Fruit fly (Drosophila melanogaster) whole organism, embryonic: ENCODE data around the gene Agpat1.

Source experiments
- Asciz ChIP-seq: fragments of 200-800 bp; sonication (Bioruptor generic); optimal IDR thresholded peaks from 2 replicates; lab custom pipeline; 2017; ENCODE audit warnings: missing biosample characterization, mild to moderate bottlenecking, missing genetic modification characterization, missing genetic modification reagents
- Bdp1 ChIP-seq: fragments of 200-800 bp; sonication (Bioruptor generic); optimal IDR thresholded peaks from 3 replicates; lab custom pipeline; 2016; ENCODE audit warnings: missing biosample characterization, missing genetic modification characterization
- CG11247 ChIP-seq: fragments of 200-800 bp; sonication (Bioruptor generic); IDR thresholded peaks from 2 replicates; pipeline ENCODE4 v1.3.6; 2022; ENCODE audit warnings: missing biosample characterization, missing genetic modification characterization
- CG12744 ChIP-seq: fragments of 200-800 bp; sonication (Bioruptor generic); optimal IDR thresholded peaks from 2 replicates; lab custom pipeline; 2016; ENCODE audit warnings: missing biosample characterization, missing genetic modification characterization
- CG13123 ChIP-seq: fragments of 200-800 bp; sonication (Bioruptor generic); optimal IDR thresholded peaks from 2 replicates; lab custom pipeline; 2016; ENCODE audit warnings: missing biosample characterization, missing genetic modification characterization
- CG13287 ChIP-seq: fragments of 200-800 bp; sonication (Bioruptor generic); IDR thresholded peaks from 2 replicates; pipeline ENCODE4 v1.3.6; 2022; ENCODE audit warnings: missing biosample characterization, missing genetic modification characterization; ENCODE audit not compliant: partially characterized antibody
- CG14014 ChIP-seq: fragments of 200-800 bp; sonication (Bioruptor generic); IDR thresholded peaks from 2 replicates; pipeline ENCODE4 v1.3.6; 2022; ENCODE audit warnings: missing biosample characterization, missing genetic modification characterization
- CG14667 ChIP-seq: fragments of 200-800 bp; sonication (Bioruptor generic); IDR thresholded peaks from 2 replicates; pipeline ENCODE4 v1.3.6; 2022; ENCODE audit warnings: missing biosample characterization, missing genetic modification characterization
- CG1603 ChIP-seq: fragments of 200-800 bp; sonication (Bioruptor generic); optimal IDR thresholded peaks from 2 replicates; lab custom pipeline; 2019; ENCODE audit warnings: missing biosample characterization, mild to moderate bottlenecking, missing genetic modification characterization, moderate library complexity
- CG17328 ChIP-seq: fragments of 200-800 bp; sonication (Bioruptor generic); IDR thresholded peaks from 2 replicates; pipeline ENCODE4 v1.3.6; 2022; ENCODE audit warnings: missing biosample characterization, missing genetic modification characterization
- CG18011 ChIP-seq: fragments of 200-800 bp; sonication (Bioruptor generic); optimal IDR thresholded peaks from 2 replicates; lab custom pipeline; 2017; ENCODE audit warnings: missing biosample characterization, missing genetic modification characterization, mild to moderate bottlenecking, moderate library complexity, missing genotype
- CG18262 ChIP-seq: fragments of 200-800 bp; optimal IDR thresholded peaks from 3 replicates; lab custom pipeline; 2019; ENCODE audit warnings: missing biosample characterization, mild to moderate bottlenecking, missing genetic modification characterization, moderate library complexity
- CG2889 ChIP-seq: fragments of 200-800 bp; sonication (Bioruptor generic); IDR thresholded peaks from 3 replicates; pipeline ENCODE4 v1.3.6; 2022; ENCODE audit warnings: missing biosample characterization, missing genetic modification characterization
- CG3281 ChIP-seq: fragments of 200-800 bp; sonication (Bioruptor generic); optimal IDR thresholded peaks from 3 replicates; lab custom pipeline; 2017; ENCODE audit warnings: missing biosample characterization, mild to moderate bottlenecking, missing genetic modification characterization
- CG3407 ChIP-seq: fragments of 200-800 bp; sonication (Bioruptor generic); optimal IDR thresholded peaks from 2 replicates; lab custom pipeline; 2018; ENCODE audit warnings: missing biosample characterization, mild to moderate bottlenecking, missing genetic modification characterization
- CG3838 ChIP-seq: fragments of 200-800 bp; sonication (Bioruptor generic); optimal IDR thresholded peaks from 3 replicates; lab custom pipeline; 2016; ENCODE audit warnings: missing biosample characterization, missing genetic modification characterization
- CG4360 ChIP-seq: fragments of 200-800 bp; sonication (Bioruptor generic); IDR thresholded peaks from 2 replicates; pipeline ENCODE4 v1.3.6; 2022; ENCODE audit warnings: missing biosample characterization, missing genetic modification characterization
- CG4854 ChIP-seq: fragments of 200-800 bp; sonication (Bioruptor generic); optimal IDR thresholded peaks from 2 replicates; lab custom pipeline; 2016; ENCODE audit warnings: missing biosample characterization, missing genetic modification characterization, inconsistent platforms
- CG7745 ChIP-seq: fragments of 200-800 bp; sonication (Bioruptor generic); optimal IDR thresholded peaks from 2 replicates; lab custom pipeline; 2018; ENCODE audit warnings: missing biosample characterization, mild to moderate bottlenecking, missing genetic modification characterization, moderate library complexity
- CG7928 ChIP-seq: fragments of 200-800 bp; sonication (Bioruptor generic); optimal IDR thresholded peaks from 2 replicates; lab custom pipeline; 2017; ENCODE audit warnings: missing biosample characterization, mild to moderate bottlenecking, missing genetic modification characterization
- CG9215 ChIP-seq: fragments of 200-800 bp; sonication (Bioruptor generic); IDR thresholded peaks from 2 replicates; pipeline ENCODE4 v1.3.6; 2022; ENCODE audit warnings: missing biosample characterization, missing genetic modification characterization
- CG9727 ChIP-seq: fragments of 200-800 bp; sonication (Bioruptor generic); optimal IDR thresholded peaks from 3 replicates; lab custom pipeline; 2017; ENCODE audit warnings: missing biosample characterization, mild to moderate bottlenecking, missing genetic modification characterization
- Dek ChIP-seq: fragments of 200-800 bp; sonication (Bioruptor generic); optimal IDR thresholded peaks from 3 replicates; lab custom pipeline; 2019; ENCODE audit warnings: missing biosample characterization, mild to moderate bottlenecking, missing genetic modification characterization, moderate library complexity
- Doc2 ChIP-seq: fragments of 200-800 bp; sonication (Bioruptor generic); IDR thresholded peaks from 2 replicates; pipeline ENCODE4 v1.3.6; 2022; ENCODE audit warnings: missing biosample characterization, missing genetic modification characterization
- E2f1 ChIP-seq: fragments of 200-800 bp; sonication (Bioruptor generic); IDR thresholded peaks from 2 replicates; pipeline ENCODE4 v1.3.6; 2022; ENCODE audit warnings: missing biosample characterization, missing genetic modification characterization
- Eip74EF ChIP-seq, 2 experiments: fragments of 200-800 bp in 1 of 2; fragments of >200 bp in 1 of 2; sonication (Bioruptor generic) in 1 of 2; optimal IDR thresholded peaks; 2 replicates each; lab custom pipeline; 2017 to 2019; ENCODE audit warnings: missing biosample characterization in 2 of 2, missing genetic modification characterization in 2 of 2, mild to moderate bottlenecking in 1 of 2, moderate library complexity in 1 of 2
- Fer1 ChIP-seq: fragments of 200-800 bp; sonication (Bioruptor generic); optimal IDR thresholded peaks from 2 replicates; lab custom pipeline; 2017; ENCODE audit warnings: missing biosample characterization, mild to moderate bottlenecking, missing genetic modification characterization
- HLHmδ ChIP-seq: fragments of 200-800 bp; sonication (Bioruptor generic); optimal IDR thresholded peaks from 2 replicates; lab custom pipeline; 2018; ENCODE audit warnings: missing biosample characterization, mild to moderate bottlenecking, missing genetic modification characterization, moderate library complexity
- Hr39 ChIP-seq: fragments of >200 bp; optimal IDR thresholded peaks from 2 replicates; lab custom pipeline; 2017
- Lpt ChIP-seq: fragments of >200 bp; optimal IDR thresholded peaks from 2 replicates; lab custom pipeline; 2018; ENCODE audit warnings: missing biosample characterization, missing genetic modification characterization
- Optix ChIP-seq: fragments of 200-800 bp; sonication (Bioruptor generic); IDR thresholded peaks from 3 replicates; pipeline ENCODE4 v1.3.6; 2022; ENCODE audit warnings: missing biosample characterization, missing genetic modification characterization
- Poxn ChIP-seq: fragments of 200-800 bp; sonication (Bioruptor generic); IDR thresholded peaks from 2 replicates; pipeline ENCODE4 v1.3.6; 2022; ENCODE audit warnings: missing biosample characterization, missing genetic modification characterization
- Sox100B ChIP-seq: fragments of 200-800 bp; sonication (Bioruptor generic); optimal IDR thresholded peaks from 3 replicates; lab custom pipeline; 2018; ENCODE audit warnings: missing biosample characterization, mild to moderate bottlenecking, missing genetic modification characterization
- Trl ChIP-seq, 3 experiments: fragments of >200 bp in 2 of 3; fragments of 200-800 bp in 1 of 3; sonication (Bioruptor generic) in 1 of 3; optimal IDR thresholded peaks; 2 replicates in 1 of 3; 3 replicates in 2 of 3; lab custom pipeline; 2016 to 2017; ENCODE audit warnings: missing biosample characterization in 1 of 3, missing genetic modification characterization in 1 of 3
- abd-A ChIP-seq: fragments of 200-800 bp; sonication (Bioruptor generic); optimal IDR thresholded peaks from 3 replicates; lab custom pipeline; 2019; ENCODE audit warnings: missing biosample characterization, mild to moderate bottlenecking, missing genetic modification characterization, moderate library complexity
- cad ChIP-seq: fragments of >200 bp; optimal IDR thresholded peaks from 2 replicates; lab custom pipeline; 2017; ENCODE audit warnings: missing biosample characterization, missing genetic modification characterization
- cas ChIP-seq: fragments of 200-800 bp; sonication (Bioruptor generic); IDR thresholded peaks from 2 replicates; pipeline ENCODE4 v1.3.6; 2022; ENCODE audit warnings: missing biosample characterization, missing genetic modification characterization
- cg ChIP-seq: fragments of 200-800 bp; sonication (Bioruptor generic); optimal IDR thresholded peaks from 3 replicates; lab custom pipeline; 2019; ENCODE audit warnings: missing biosample characterization, mild to moderate bottlenecking, missing genetic modification characterization, moderate library complexity
- chinmo ChIP-seq: fragments of 200-800 bp; sonication (Bioruptor generic); IDR thresholded peaks from 4 replicates; pipeline ENCODE4 v1.3.6; 2022; ENCODE audit warnings: missing biosample characterization, missing genetic modification characterization; ENCODE audit not compliant: partially characterized antibody
- chm ChIP-seq: fragments of 200-800 bp; sonication (Bioruptor generic); IDR thresholded peaks from 2 replicates; pipeline ENCODE4 v1.3.6; 2022; ENCODE audit warnings: missing biosample characterization, missing genetic modification characterization
- gem ChIP-seq: fragments of 200-800 bp; sonication (Bioruptor generic); optimal IDR thresholded peaks from 2 replicates; lab custom pipeline; 2019; ENCODE audit warnings: missing biosample characterization, mild to moderate bottlenecking, missing genetic modification characterization, moderate library complexity
- gsb-n ChIP-seq: fragments of 200-800 bp; sonication (Bioruptor generic); optimal IDR thresholded peaks from 3 replicates; lab custom pipeline; 2018; ENCODE audit warnings: missing biosample characterization, mild to moderate bottlenecking, missing genetic modification characterization
- insv ChIP-seq, 2 experiments: fragments of 200-800 bp; sonication (Bioruptor generic); optimal IDR thresholded peaks; 3 replicates each; lab custom pipeline; 2016 to 2018; ENCODE audit warnings: missing biosample characterization in 2 of 2, missing genetic modification characterization in 2 of 2
- nom ChIP-seq: fragments of 200-800 bp; sonication (Bioruptor generic); optimal IDR thresholded peaks from 2 replicates; lab custom pipeline; 2017; ENCODE audit warnings: missing biosample characterization, missing genetic modification characterization, mild to moderate bottlenecking, moderate library complexity, missing genetic modification reagents
- sqz ChIP-seq: fragments of 200-800 bp; sonication (Bioruptor generic); optimal IDR thresholded peaks from 3 replicates; lab custom pipeline; 2018; ENCODE audit warnings: missing biosample characterization, mild to moderate bottlenecking, missing genetic modification characterization
- tio ChIP-seq: fragments of 200-800 bp; sonication (Bioruptor generic); optimal IDR thresholded peaks from 2 replicates; lab custom pipeline; 2017; ENCODE audit warnings: missing biosample characterization, missing genetic modification characterization, inconsistent platforms
- tll ChIP-seq, 2 experiments: fragments of 200-800 bp in 1 of 2; fragments of >200 bp in 1 of 2; sonication (Bioruptor generic) in 1 of 2; optimal IDR thresholded peaks; 2 replicates each; lab custom pipeline; 2017 to 2019; ENCODE audit warnings: missing biosample characterization in 2 of 2, missing genetic modification characterization in 2 of 2, mild to moderate bottlenecking in 1 of 2, moderate library complexity in 1 of 2
- unc-4 ChIP-seq: fragments of 200-800 bp; sonication (Bioruptor generic); IDR thresholded peaks from 2 replicates; pipeline ENCODE4 v1.3.6; 2022; ENCODE audit warnings: missing biosample characterization, missing genetic modification characterization; ENCODE audit not compliant: partially characterized antibody

Gene Agpat1

dm6 chrX:12749891-12750581 is 15.0 kb upstream of the Agpat1 start (continued):
- TF ChIP-seq Fer1 (GFP tag; lab: Kevin White, UChicago), result peak; percentile 18
- peak; percentile 6; the same call in 1 of the 2 replicates for TF ChIP-seq CG14014 (GFP tag; lab: Robert Waterston, UW)
- no peak for TF ChIP-seq Doc2
- TF ChIP-seq nom (GFP tag; lab: Kevin White, UChicago), result peak; percentile 51
- TF ChIP-seq CG11247, result 0 out of 2 replicates have a peak, but pooled peaks have one; percentile 12
- TF ChIP-seq CG3281 (GFP tag; lab: Kevin White, UChicago), result peak; percentile 9
- peak; percentile 41 for TF ChIP-seq Asciz (GFP tag; lab: Kevin White, UChicago)
- peak in 1 of 2 experiments; percentile 29 for TF ChIP-seq tll (GFP tag; optimal IDR thresholded peaks at IDR 0.05; lab: Kevin White, UChicago)
- TF ChIP-seq CG7928 (GFP tag; lab: Kevin White, UChicago), result peak; percentile 19
- TF ChIP-seq CG9727 (GFP tag; lab: Kevin White, UChicago), result peak; percentile 9
- no peak for TF ChIP-seq Dek (tag; lab: Kevin White, UChicago)
- no peak for TF ChIP-seq CG18011
- TF ChIP-seq gem (tag; lab: Kevin White, UChicago), result peak; percentile 2
- TF ChIP-seq Sox100B (GFP tag; lab: Kevin White, UChicago), result peak; percentile 33

dm6 chrX:12750582-12750927 is 14.5 kb upstream of the Agpat1 start:
- no peak for TF ChIP-seq CG2889 (GFP tag; lab: Robert Waterston, UW)
- no peak for TF ChIP-seq CG14667 (GFP tag; lab: Robert Waterston, UW)
- no peak for TF ChIP-seq CG3838 (GFP tag; lab: Kevin White, UChicago)
- TF ChIP-seq abd-A (tag; lab: Kevin White, UChicago), result peak; percentile 61
- TF ChIP-seq Eip74EF (GFP tag; optimal IDR thresholded peaks at IDR 0.05; lab: Kevin White, UChicago), result no peak
- no peak for TF ChIP-seq CG9215
- peak; percentile 46 for TF ChIP-seq HLHmδ
- no peak for TF ChIP-seq CG13287 (GFP tag; lab: Robert Waterston, UW)
- no peak for TF ChIP-seq Hr39
- TF ChIP-seq gsb-n (tag; lab: Kevin White, UChicago), result no peak
- TF ChIP-seq CG4360 (GFP tag; lab: Robert Waterston, UW), result peak; percentile 37
- no peak for TF ChIP-seq CG13123
- TF ChIP-seq Optix (GFP tag; lab: Robert Waterston, UW), result no peak
- no peak for TF ChIP-seq cas (GFP tag; lab: Robert Waterston, UW)
- peak; percentile 89 for TF ChIP-seq cg (GFP tag; lab: Kevin White, UChicago)
- no peak for TF ChIP-seq CG4854 (GFP tag; lab: Kevin White, UChicago)
- TF ChIP-seq Dek (tag; lab: Kevin White, UChicago), result no peak
- TF ChIP-seq CG12744 (GFP tag; lab: Kevin White, UChicago), result no peak
- no peak for TF ChIP-seq CG17328 (GFP tag; lab: Robert Waterston, UW)
- no peak for TF ChIP-seq E2f1 (GFP tag; lab: Robert Waterston, UW)
- TF ChIP-seq chinmo (GFP tag; lab: Robert Waterston, UW), result peak; percentile 95
- TF ChIP-seq cad (GFP tag; lab: Kevin White, UChicago), result peak; percentile 64
- TF ChIP-seq CG3407 (GFP tag; lab: Kevin White, UChicago), result peak; percentile 100
- TF ChIP-seq tio (GFP tag; lab: Kevin White, UChicago), result no peak
- TF ChIP-seq sqz (GFP tag; lab: Kevin White, UChicago), result peak; percentile 44
- TF ChIP-seq CG7745 (tag; lab: Kevin White, UChicago), result peak; percentile 42
- TF ChIP-seq Lpt (GFP tag; lab: Kevin White, UChicago), result no peak
- peak; percentile 38 to 54 for TF ChIP-seq Trl (optimal IDR thresholded peaks at IDR 0.05; lab: Kevin White, UChicago)
- no peak for TF ChIP-seq Trl (GFP tag; optimal IDR thresholded peaks at IDR 0.05; lab: Kevin White, UChicago)
- TF ChIP-seq Bdp1 (GFP tag; lab: Kevin White, UChicago), result no peak
- no peak for TF ChIP-seq chm (GFP tag; lab: Robert Waterston, UW)
- no peak for TF ChIP-seq insv (GFP tag; optimal IDR thresholded peaks at IDR 0.05; lab: Kevin White, UChicago)
- TF ChIP-seq CG18262 (tag; lab: Kevin White, UChicago), result no peak
- TF ChIP-seq CG1603 (tag; lab: Kevin White, UChicago), result no peak
- no peak for TF ChIP-seq Poxn
- 0 out of 2 replicates have a peak, but pooled peaks have one; percentile 9 for TF ChIP-seq unc-4 (GFP tag; lab: Robert Waterston, UW)
